Worm (Caenorhabditis elegans) whole organism, L1 larva: ENCODE data around the gene Y24D9A.6.
A peak's percentile ranks its signal among the peaks of the same experiment; 100 is the strongest.

Experiments used
- C34B4.2 ChIP-seq: sonication (generic microtip); optimal IDR thresholded peaks from 2 replicates; lab custom pipeline; 2017; ENCODE audit warnings: mild to moderate bottlenecking, missing genetic modification characterization, missing compliant biosample characterization
- F16B12.6 ChIP-seq: fragments of 150-350 bp; optimal IDR thresholded peaks from 2 replicates; lab custom pipeline; 2014; ENCODE audit warnings: missing biosample characterization, missing genetic modification characterization
- Y116A8C.19 ChIP-seq: sonication (generic microtip); optimal IDR thresholded peaks from 2 replicates; lab custom pipeline; 2016; ENCODE audit warnings: missing compliant biosample characterization, missing genetic modification characterization, borderline replicate concordance
- alr-1 ChIP-seq: fragments of 200-800 bp; sonication (Bioruptor generic); optimal IDR thresholded peaks from 2 replicates; lab custom pipeline; 2018; ENCODE audit warnings: borderline replicate concordance, mild to moderate bottlenecking, missing genetic modification characterization, missing compliant biosample characterization
- aly-2 ChIP-seq: fragments of 150-350 bp; optimal IDR thresholded peaks from 2 replicates; lab custom pipeline; 2014; ENCODE audit warnings: missing biosample characterization, missing genetic modification characterization
- ama-1 ChIP-seq: fragments of 150-350 bp; optimal IDR thresholded peaks from 2 replicates; lab custom pipeline; 2014
- blmp-1 ChIP-seq: fragments of 150-350 bp; optimal IDR thresholded peaks from 2 replicates; lab custom pipeline; 2014; ENCODE audit warnings: missing biosample characterization, missing genetic modification characterization
- ceh-63 ChIP-seq: fragments of 200-800 bp; sonication (Bioruptor generic); optimal IDR thresholded peaks from 2 replicates; lab custom pipeline; 2018; ENCODE audit warnings: mild to moderate bottlenecking, missing genetic modification characterization, missing compliant biosample characterization
- ceh-8 ChIP-seq: fragments of 200-800 bp; sonication (Bioruptor generic); optimal IDR thresholded peaks from 2 replicates; lab custom pipeline; 2018; ENCODE audit warnings: mild to moderate bottlenecking, missing genetic modification characterization, moderate library complexity, missing compliant biosample characterization
- ceh-82 ChIP-seq, 3 experiments: fragments of 150-350 bp in 1 of 3; sonication (generic microtip) in 2 of 3; optimal IDR thresholded peaks; 2 replicates each; lab custom pipeline; 2014 to 2017; ENCODE audit warnings: missing biosample characterization in 3 of 3, missing genetic modification characterization in 3 of 3
- ceh-88 ChIP-seq: fragments of 200-800 bp; sonication (Bioruptor generic); IDR thresholded peaks from 2 replicates; pipeline ENCODE4 v1.3.6; 2022; ENCODE audit warnings: missing genetic modification characterization, missing compliant biosample characterization
- ceh-90 ChIP-seq: sonication (generic microtip); optimal IDR thresholded peaks from 2 replicates; lab custom pipeline; 2016; ENCODE audit warnings: missing genetic modification characterization, missing compliant biosample characterization
- ces-1 ChIP-seq: fragments of 150-350 bp; optimal IDR thresholded peaks from 2 replicates; lab custom pipeline; 2014; ENCODE audit warnings: missing biosample characterization, missing genetic modification reagents, missing genetic modification characterization
- dpl-1 ChIP-seq, 3 experiments: fragments of 150-350 bp in 2 of 3; sonication (generic microtip) in 1 of 3; optimal IDR thresholded peaks; 2 replicates each; lab custom pipeline; 2014 to 2017; ENCODE audit warnings: missing biosample characterization in 3 of 3, missing genetic modification characterization in 3 of 3, missing genetic modification reagents in 3 of 3
- efl-1 ChIP-seq, 4 experiments: fragments of 150-350 bp; optimal IDR thresholded peaks in 3 of 4; peaks in 1 of 4; 1 replicate in 1 of 4; 2 replicates in 3 of 4; lab custom pipeline; 2014; ENCODE audit warnings: missing biosample characterization in 2 of 4, missing genetic modification characterization in 2 of 4, missing genetic modification reagents in 2 of 4
- egl-27 ChIP-seq, 2 experiments: fragments of 150-350 bp in 1 of 2; sonication (generic microtip); optimal IDR thresholded peaks; 3 replicates each; lab custom pipeline; 2017 to 2018; ENCODE audit warnings: missing biosample characterization in 2 of 2, missing genetic modification characterization in 2 of 2, missing genetic modification reagents in 2 of 2
- elt-2 ChIP-seq: sonication (generic microtip); optimal IDR thresholded peaks from 2 replicates; lab custom pipeline; 2016; ENCODE audit warnings: missing genetic modification characterization, mild to moderate bottlenecking, inconsistent platforms, missing compliant biosample characterization, missing genetic modification reagents
- elt-3 ChIP-seq, 6 experiments: fragments of 150-350 bp in 1 of 6; sonication (generic microtip); optimal IDR thresholded peaks; 2 replicates each; lab custom pipeline; 2017 to 2018; ENCODE audit warnings: missing biosample characterization in 6 of 6, missing genetic modification characterization in 6 of 6, inconsistent platforms in 1 of 6
- fkh-8 ChIP-seq: sonication (generic microtip); optimal IDR thresholded peaks from 2 replicates; lab custom pipeline; 2016; ENCODE audit warnings: mild to moderate bottlenecking, missing genetic modification characterization, missing compliant biosample characterization
- fos-1 ChIP-seq: fragments of 150-350 bp; optimal IDR thresholded peaks from 2 replicates; lab custom pipeline; 2014; ENCODE audit warnings: missing biosample characterization, missing genetic modification characterization
- grh-1 ChIP-seq: fragments of 200-800 bp; sonication (Bioruptor generic); IDR thresholded peaks from 2 replicates; pipeline ENCODE4 v1.3.6; 2022; ENCODE audit warnings: missing genetic modification reagents, missing genetic modification characterization, missing compliant biosample characterization
- hlh-17 ChIP-seq: fragments of 200-800 bp; sonication (Bioruptor generic); optimal IDR thresholded peaks from 2 replicates; lab custom pipeline; 2018; ENCODE audit warnings: missing genetic modification characterization, mild to moderate bottlenecking, missing compliant biosample characterization, moderate library complexity, borderline replicate concordance
- isw-1 ChIP-seq: fragments of 200-800 bp; sonication (Bioruptor generic); IDR thresholded peaks from 2 replicates; pipeline ENCODE4 v1.3.6; 2022; ENCODE audit warnings: missing genetic modification characterization, missing compliant biosample characterization
- jun-1 ChIP-seq: fragments of 150-350 bp; optimal IDR thresholded peaks from 2 replicates; lab custom pipeline; 2014; ENCODE audit warnings: missing biosample characterization, missing genetic modification reagents, missing genetic modification characterization
- lin-15B ChIP-seq: fragments of 150-350 bp; sonication (generic microtip); optimal IDR thresholded peaks from 3 replicates; lab custom pipeline; 2014; ENCODE audit warnings: missing biosample characterization, missing genetic modification characterization
- lin-35 ChIP-seq, 2 experiments: fragments of 150-350 bp; optimal IDR thresholded peaks; 2 replicates each; lab custom pipeline; 2014; ENCODE audit warnings: missing biosample characterization in 2 of 2, missing genetic modification characterization in 2 of 2, missing genetic modification reagents in 2 of 2
- lsy-2 ChIP-seq, 2 experiments: fragments of 150-350 bp; optimal IDR thresholded peaks; 2 replicates each; lab custom pipeline; 2014; ENCODE audit warnings: missing biosample characterization in 2 of 2, missing genetic modification characterization in 2 of 2
- mab-9 ChIP-seq: fragments of 200-800 bp; sonication (Bioruptor generic); IDR thresholded peaks from 2 replicates; pipeline ENCODE4 v1.3.6; 2022; ENCODE audit warnings: missing genetic modification reagents, missing genetic modification characterization, missing compliant biosample characterization
- nhr-11 ChIP-seq: fragments of 150-350 bp; optimal IDR thresholded peaks from 2 replicates; lab custom pipeline; 2014; ENCODE audit warnings: missing biosample characterization, missing genetic modification characterization
- nhr-19 ChIP-seq: fragments of 200-800 bp; sonication (Bioruptor generic); conservative IDR thresholded peaks from 2 replicates; pipeline ENCODE4 v1.3.6; 2022; ENCODE audit warnings: missing genetic modification characterization, missing compliant biosample characterization
- nhr-20 ChIP-seq: sonication (generic microtip); optimal IDR thresholded peaks from 2 replicates; lab custom pipeline; 2016; ENCODE audit warnings: mild to moderate bottlenecking, missing genetic modification characterization, missing compliant biosample characterization
- nhr-237 ChIP-seq: fragments of 150-350 bp; optimal IDR thresholded peaks from 2 replicates; lab custom pipeline; 2014; ENCODE audit warnings: missing biosample characterization, missing genetic modification characterization
- nhr-28 ChIP-seq: fragments of 150-350 bp; optimal IDR thresholded peaks from 2 replicates; lab custom pipeline; 2014; ENCODE audit warnings: missing biosample characterization, missing genetic modification characterization
- nhr-47 ChIP-seq: sonication (generic microtip); optimal IDR thresholded peaks from 2 replicates; lab custom pipeline; 2016; ENCODE audit warnings: mild to moderate bottlenecking, missing genetic modification characterization, moderate library complexity, missing compliant biosample characterization
- nhr-76 ChIP-seq: sonication (generic microtip); optimal IDR thresholded peaks from 2 replicates; lab custom pipeline; 2017; ENCODE audit warnings: missing biosample characterization, missing genetic modification characterization
- nhr-77 ChIP-seq: fragments of 150-350 bp; optimal IDR thresholded peaks from 2 replicates; lab custom pipeline; 2014; ENCODE audit warnings: missing biosample characterization, missing genetic modification characterization
- nhr-84 ChIP-seq: sonication (generic microtip); optimal IDR thresholded peaks from 2 replicates; lab custom pipeline; 2017; ENCODE audit warnings: missing biosample characterization, missing genetic modification characterization
- nhr-85 ChIP-seq: sonication (generic microtip); peaks from one replicate; lab custom pipeline; 2016; ENCODE audit warnings: missing genetic modification characterization, inconsistent platforms, missing compliant biosample characterization
- nhr-90 ChIP-seq: sonication (generic microtip); optimal IDR thresholded peaks from 2 replicates; lab custom pipeline; 2016; ENCODE audit warnings: mild to moderate bottlenecking, missing genetic modification characterization, missing compliant biosample characterization; ENCODE audit not compliant: poor library complexity
- pag-3 ChIP-seq: sonication (generic microtip); optimal IDR thresholded peaks from 2 replicates; lab custom pipeline; 2017; ENCODE audit warnings: missing genetic modification characterization, mild to moderate bottlenecking, missing compliant biosample characterization, antibody characterized with exemption, borderline replicate concordance; ENCODE audit not compliant: insufficient read depth
- pax-3 ChIP-seq: fragments of 200-800 bp; sonication (Bioruptor generic); optimal IDR thresholded peaks from 2 replicates; lab custom pipeline; 2018; ENCODE audit warnings: mild to moderate bottlenecking, missing genetic modification characterization, moderate library complexity, missing compliant biosample characterization
- skn-1 ChIP-seq: fragments of 150-350 bp; optimal IDR thresholded peaks from 2 replicates; lab custom pipeline; 2014; ENCODE audit warnings: missing biosample characterization, missing genetic modification characterization
- snu-23 ChIP-seq: sonication (generic microtip); optimal IDR thresholded peaks from 2 replicates; lab custom pipeline; 2016; ENCODE audit warnings: missing genetic modification characterization, missing compliant biosample characterization
- sptf-1 ChIP-seq: fragments of 150-350 bp; optimal IDR thresholded peaks from 2 replicates; lab custom pipeline; 2014; ENCODE audit warnings: missing biosample characterization, missing genetic modification characterization
- swsn-7 ChIP-seq: sonication (generic microtip); optimal IDR thresholded peaks from 2 replicates; lab custom pipeline; 2016; ENCODE audit warnings: missing genetic modification characterization, missing compliant biosample characterization
- unc-130 ChIP-seq: fragments of 150-350 bp; optimal IDR thresholded peaks from 2 replicates; lab custom pipeline; 2017; ENCODE audit warnings: missing biosample characterization, missing genetic modification characterization, inconsistent platforms
- unc-30 ChIP-seq: sonication (generic microtip); optimal IDR thresholded peaks from 2 replicates; lab custom pipeline; 2017; ENCODE audit warnings: missing biosample characterization, missing genetic modification characterization
- unc-86 ChIP-seq: sonication (generic microtip); optimal IDR thresholded peaks from 2 replicates; lab custom pipeline; 2016; ENCODE audit warnings: missing genetic modification characterization, missing compliant biosample characterization
- unc-98 ChIP-seq: fragments of 200-800 bp; sonication (Bioruptor generic); IDR thresholded peaks from 2 replicates; pipeline ENCODE4 v1.3.6; 2022; ENCODE audit warnings: missing genetic modification characterization, missing compliant biosample characterization
- zip-4 ChIP-seq: fragments of 200-800 bp; sonication (Bioruptor generic); optimal IDR thresholded peaks from 2 replicates; lab custom pipeline; 2018; ENCODE audit warnings: mild to moderate bottlenecking, missing genetic modification characterization, moderate library complexity, missing compliant biosample characterization
- ztf-4 ChIP-seq: fragments of 150-350 bp; optimal IDR thresholded peaks from 2 replicates; lab custom pipeline; 2014; ENCODE audit warnings: missing biosample characterization, missing genetic modification characterization

Gene Y24D9A.6

ce11 chrIV:4445711-4446290, 45.6 kb upstream of the Y24D9A.6 start, which contains the start of the genes wapl-1 and htz-1:
TSS of gene wapl-1 (minus strand) at chrIV:4445740.
TSS of gene htz-1 (plus strand) at chrIV:4446216.
- peak; percentile 85 for TF ChIP-seq mab-9
- TF ChIP-seq ztf-4, result peak; percentile 91
- no peak for TF ChIP-seq pag-3
- peak; percentile 92 for TF ChIP-seq nhr-237 (tag; lab: Kevin White, UChicago)
- TF ChIP-seq pax-3, result peak; percentile 95
- TF ChIP-seq jun-1 (tag; lab: Kevin White, UChicago), result peak; percentile 95
- no peak for TF ChIP-seq sptf-1 (tag; lab: Kevin White, UChicago)
- peak; percentile 97 for TF ChIP-seq swsn-7 (tag; lab: Kevin White, UChicago)
- no peak for TF ChIP-seq alr-1
- peak; percentile 92 for TF ChIP-seq fos-1 (tag; lab: Kevin White, UChicago)
- TF ChIP-seq elt-3 (tag; optimal IDR thresholded peaks at IDR 0.05; lab: Kevin White, UChicago), result peak; percentile 43 to 92 (median 80)
- peak; percentile 96 for TF ChIP-seq efl-1 (optimal IDR thresholded peaks at IDR 0.05; lab: Kevin White, UChicago)
- TF ChIP-seq efl-1 (GFP tag; optimal IDR thresholded peaks at IDR 0.05 in 1 of 2; lab: Kevin White, UChicago), result peak; percentile 92 to 99
- TF ChIP-seq F16B12.6 (tag; lab: Kevin White, UChicago), result peak; percentile 71
- no peak for TF ChIP-seq Y116A8C.19
- TF ChIP-seq ces-1, result no peak
- TF ChIP-seq nhr-28 (tag; lab: Kevin White, UChicago), result no peak
- TF ChIP-seq nhr-85 (tag; lab: Kevin White, UChicago), result peak; percentile 99
- peak; percentile 73 for TF ChIP-seq elt-2 (tag; lab: Kevin White, UChicago)
- no peak for TF ChIP-seq nhr-76 (tag; lab: Kevin White, UChicago)
- peak; percentile 97 for TF ChIP-seq nhr-19
- TF ChIP-seq snu-23 (GFP tag; lab: Kevin White, UChicago), result peak; percentile 98
- peak; percentile 97 to 98 (median 97) for TF ChIP-seq ceh-82 (tag; optimal IDR thresholded peaks at IDR 0.05; lab: Kevin White, UChicago)
- TF ChIP-seq dpl-1 (GFP tag; optimal IDR thresholded peaks at IDR 0.05; lab: Kevin White, UChicago), result peak; percentile 95 to 96 (median 96)
- TF ChIP-seq nhr-84 (tag; lab: Kevin White, UChicago), result no peak
- peak; percentile 99 for TF ChIP-seq unc-130
- TF ChIP-seq nhr-90 (tag; lab: Kevin White, UChicago), result peak; percentile 95
- TF ChIP-seq lsy-2 (tag; optimal IDR thresholded peaks at IDR 0.05; lab: Kevin White, UChicago), result peak; percentile 99 to 100
- TF ChIP-seq zip-4 (GFP tag; lab: Kevin White, UChicago), result peak; percentile 84
- peak; percentile 86 for TF ChIP-seq nhr-11
- TF ChIP-seq blmp-1 (tag; lab: Kevin White, UChicago), result peak; percentile 86
- TF ChIP-seq hlh-17 (GFP tag; lab: Kevin White, UChicago), result no peak
- peak; percentile 92 for TF ChIP-seq nhr-77 (tag; lab: Kevin White, UChicago)
- TF ChIP-seq isw-1, result peak; percentile 97
- TF ChIP-seq nhr-20 (tag; lab: Kevin White, UChicago), result peak; percentile 96
- peak; percentile 13 for TF ChIP-seq ceh-90 (tag; lab: Kevin White, UChicago)
- TF ChIP-seq nhr-47, result peak; percentile 98
- TF ChIP-seq lin-15B (tag; lab: Kevin White, UChicago), result peak; percentile 96
- peak; percentile 96 to 98 for TF ChIP-seq lin-35 (GFP tag; optimal IDR thresholded peaks at IDR 0.05; lab: Kevin White, UChicago)
- peak; percentile 34 for TF ChIP-seq aly-2
- peak; percentile 98 for TF ChIP-seq unc-86
- TF ChIP-seq grh-1, result peak; percentile 94
- no peak for TF ChIP-seq unc-98 (GFP tag; lab: Robert Waterston, UW)
- peak; percentile 91 for TF ChIP-seq ceh-8 (GFP tag; lab: Kevin White, UChicago)
- no peak for TF ChIP-seq C34B4.2 (tag; lab: Kevin White, UChicago)
- TF ChIP-seq egl-27 (tag; optimal IDR thresholded peaks at IDR 0.05; lab: Kevin White, UChicago), result peak; percentile 51 to 54
- TF ChIP-seq fkh-8 (tag; lab: Kevin White, UChicago), result peak; percentile 97
- no peak for TF ChIP-seq ceh-63
- peak; percentile 71 for TF ChIP-seq ama-1
- no peak for TF ChIP-seq unc-30 (tag; lab: Kevin White, UChicago)
- peak; percentile 86 for TF ChIP-seq ceh-88 (GFP tag; lab: Robert Waterston, UW)
- peak; percentile 97 for TF ChIP-seq skn-1 (tag; lab: Kevin White, UChicago)
